Worm (Caenorhabditis elegans): ENCODE data around the gene hpr-17.

DNA sequence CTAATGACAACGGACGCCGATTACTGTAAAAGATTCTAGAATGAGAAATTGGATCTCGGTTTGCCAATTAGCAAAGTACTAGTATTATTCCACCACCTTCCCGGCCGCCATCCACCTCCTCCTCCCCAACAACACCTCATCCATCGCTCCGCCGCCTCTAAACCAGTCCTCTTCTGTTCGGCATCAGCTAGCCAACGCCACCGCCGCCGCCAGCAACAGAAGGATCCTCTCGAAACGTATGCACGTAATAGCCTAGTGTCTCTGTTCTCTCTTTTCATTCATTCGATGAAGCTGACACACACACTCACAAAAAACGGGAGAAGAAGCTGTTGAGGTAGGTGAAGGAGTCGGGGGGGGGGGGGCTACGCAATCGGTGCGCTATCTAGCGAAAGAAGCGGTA is 13.8 kb upstream of the hpr-17 start:
- TF ChIP-seq ztf-11 (tag; optimal IDR thresholded peaks at IDR 0.05): no peak
- TF ChIP-seq pqm-1 (tag; optimal IDR thresholded peaks at IDR 0.05): no peak
- no peak for TF ChIP-seq zag-1 (tag; optimal IDR thresholded peaks at IDR 0.05)
- no peak for TF ChIP-seq lin-15B (tag; optimal IDR thresholded peaks at IDR 0.05)
- TF ChIP-seq snpc-4 (tag; optimal IDR thresholded peaks at IDR 0.05): no peak
- TF ChIP-seq nhr-237 (tag; optimal IDR thresholded peaks at IDR 0.05): no peak
- TF ChIP-seq pha-4 (tag; optimal IDR thresholded peaks at IDR 0.05): no peak
- no peak for TF ChIP-seq fkh-2 (tag; optimal IDR thresholded peaks at IDR 0.05)
- TF ChIP-seq tbx-2 (tag; optimal IDR thresholded peaks at IDR 0.05): no peak
- TF ChIP-seq fkh-10 (GFP tag; optimal IDR thresholded peaks at IDR 0.05): no peak
- no peak for TF ChIP-seq ztf-4 (tag; optimal IDR thresholded peaks at IDR 0.05)
